Fruit fly (Drosophila melanogaster) whole organism, pupa: ENCODE results near the gene CG12640.

Source experiments
- CG10348 ChIP-seq: fragments of 200-800 bp; sonication (Bioruptor generic); IDR thresholded peaks from 2 replicates; pipeline ENCODE4 v1.3.6; 2022; ENCODE audit warnings: missing biosample characterization, missing genetic modification characterization
- CG12605 ChIP-seq: fragments of 200-800 bp; sonication (Bioruptor generic); IDR thresholded peaks from 2 replicates; pipeline ENCODE4 v1.3.6; 2022; ENCODE audit warnings: missing biosample characterization, missing genetic modification characterization
- CG13204 ChIP-seq: fragments of 200-800 bp; sonication (Bioruptor generic); optimal IDR thresholded peaks from 2 replicates; lab custom pipeline; 2018; ENCODE audit warnings: missing biosample characterization, mild to moderate bottlenecking, missing genetic modification characterization, moderate library complexity
- CG14655 ChIP-seq: fragments of 200-800 bp; sonication (Bioruptor generic); optimal IDR thresholded peaks from 3 replicates; lab custom pipeline; 2017; ENCODE audit warnings: mild to moderate bottlenecking, missing biosample characterization, missing genetic modification reagents, missing genetic modification characterization
- CG15710 ChIP-seq: fragments of 200-800 bp; sonication (Bioruptor generic); optimal IDR thresholded peaks from 2 replicates; lab custom pipeline; 2018; ENCODE audit warnings: missing biosample characterization, mild to moderate bottlenecking, missing genetic modification characterization, moderate library complexity
- CG17806 ChIP-seq: fragments of 200-800 bp; sonication (Bioruptor generic); optimal IDR thresholded peaks from 2 replicates; lab custom pipeline; 2018; ENCODE audit warnings: missing biosample characterization, mild to moderate bottlenecking, missing genetic modification characterization, moderate library complexity
- CG32121 ChIP-seq: fragments of 200-800 bp; sonication (Bioruptor generic); IDR thresholded peaks from 2 replicates; pipeline ENCODE4 v1.3.6; 2022; ENCODE audit warnings: missing biosample characterization, missing genetic modification characterization
- CG34367 ChIP-seq: fragments of 200-800 bp; sonication (Bioruptor generic); optimal IDR thresholded peaks from 2 replicates; lab custom pipeline; 2018; ENCODE audit warnings: missing biosample characterization, mild to moderate bottlenecking, missing genetic modification characterization
- CG4496 ChIP-seq: fragments of 200-800 bp; sonication (Bioruptor generic); IDR thresholded peaks from 3 replicates; pipeline ENCODE4 v1.3.6; 2022; ENCODE audit warnings: missing biosample characterization, missing genetic modification characterization
- CG8159 ChIP-seq: fragments of 200-800 bp; sonication (Bioruptor generic); optimal IDR thresholded peaks from 3 replicates; lab custom pipeline; 2018; ENCODE audit warnings: missing biosample characterization, mild to moderate bottlenecking, missing genetic modification characterization, moderate library complexity
- CG8301 ChIP-seq: fragments of 200-800 bp; sonication (Bioruptor generic); optimal IDR thresholded peaks from 2 replicates; lab custom pipeline; 2018; ENCODE audit warnings: missing biosample characterization, mild to moderate bottlenecking, missing genetic modification characterization
- CG9948 ChIP-seq: fragments of 200-800 bp; sonication (Bioruptor generic); optimal IDR thresholded peaks from 2 replicates; lab custom pipeline; 2018; ENCODE audit warnings: missing biosample characterization, mild to moderate bottlenecking, missing genetic modification characterization, moderate library complexity
- D1 ChIP-seq: fragments of 200-800 bp; sonication (Bioruptor generic); optimal IDR thresholded peaks from 2 replicates; lab custom pipeline; 2018; ENCODE audit warnings: missing biosample characterization, mild to moderate bottlenecking, missing genetic modification characterization, moderate library complexity
- EcR ChIP-seq: fragments of 200-800 bp; sonication (Bioruptor generic); optimal IDR thresholded peaks from 3 replicates; lab custom pipeline; 2019; ENCODE audit warnings: missing biosample characterization, missing genetic modification characterization, mild to moderate bottlenecking, moderate library complexity, missing genetic modification reagents
- Ets98B ChIP-seq: fragments of 200-800 bp; sonication (Bioruptor generic); IDR thresholded peaks from 2 replicates; pipeline ENCODE4 v1.3.6; 2022; ENCODE audit warnings: missing biosample characterization, missing genetic modification characterization
- Pif1A ChIP-seq: fragments of 200-800 bp; sonication (Bioruptor generic); optimal IDR thresholded peaks from 3 replicates; lab custom pipeline; 2016; ENCODE audit warnings: missing biosample characterization, missing genetic modification characterization
- Pif1B ChIP-seq: fragments of 200-800 bp; sonication (Bioruptor generic); optimal IDR thresholded peaks from 3 replicates; lab custom pipeline; 2016; ENCODE audit warnings: missing biosample characterization, missing genetic modification characterization
- Snoo ChIP-seq: fragments of 200-800 bp; sonication (Bioruptor generic); optimal IDR thresholded peaks from 3 replicates; lab custom pipeline; 2017; ENCODE audit warnings: missing biosample characterization, mild to moderate bottlenecking, missing genetic modification characterization, inconsistent platforms
- fd96Ca ChIP-seq: fragments of 200-800 bp; sonication (Bioruptor generic); IDR thresholded peaks from 3 replicates; pipeline ENCODE4 v1.3.6; 2022; ENCODE audit warnings: missing biosample characterization, missing genetic modification characterization
- gl ChIP-seq: fragments of 200-800 bp; sonication (Bioruptor generic); optimal IDR thresholded peaks from 2 replicates; lab custom pipeline; 2018; ENCODE audit warnings: missing biosample characterization, mild to moderate bottlenecking, missing genetic modification characterization
- rn ChIP-seq: fragments of 200-800 bp; sonication (Bioruptor generic); IDR thresholded peaks from 2 replicates; pipeline ENCODE4 v1.3.6; 2022; ENCODE audit warnings: missing biosample characterization, missing genetic modification characterization

The CG12640 gene

DNA sequence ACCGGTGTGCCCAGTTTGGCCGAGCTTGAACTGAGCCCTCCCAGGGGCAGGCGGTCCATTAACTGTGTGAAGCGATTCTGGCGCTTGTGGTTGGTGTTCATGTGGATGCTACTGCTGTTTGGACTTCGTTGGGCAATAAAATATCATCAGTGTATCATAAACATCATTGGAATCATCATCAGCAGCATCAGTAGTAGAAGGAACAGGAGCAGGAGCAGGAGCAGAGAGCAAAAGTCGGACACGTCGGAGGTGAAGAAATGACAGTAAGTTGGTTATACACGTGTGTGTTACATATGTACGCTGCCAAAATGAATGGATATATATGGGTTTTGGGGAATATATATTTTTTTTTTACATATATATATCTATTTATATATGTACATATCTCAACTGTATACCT is at the start of gene CG12640:
Gene CG12640 (minus strand): TSS at position 101 of the 400 bp plus-strand sequence.
- TF ChIP-seq CG12605 (GFP tag; lab: Robert Waterston, UW) (no peak), Pif1A (GFP tag; lab: Kevin White, UChicago) (no peak), EcR (GFP tag; lab: Kevin White, UChicago) (no peak), CG34367 (tag; lab: Kevin White, UChicago) (no peak), CG13204 (GFP tag; lab: Kevin White, UChicago) (no peak), CG4496 (no peak), CG9948 (tag; lab: Kevin White, UChicago) (no peak), rn (GFP tag; lab: Robert Waterston, UW) (no peak), CG10348 (GFP tag; lab: Robert Waterston, UW) (no peak), Snoo (tag; lab: Kevin White, UChicago) (no peak)

DNA sequence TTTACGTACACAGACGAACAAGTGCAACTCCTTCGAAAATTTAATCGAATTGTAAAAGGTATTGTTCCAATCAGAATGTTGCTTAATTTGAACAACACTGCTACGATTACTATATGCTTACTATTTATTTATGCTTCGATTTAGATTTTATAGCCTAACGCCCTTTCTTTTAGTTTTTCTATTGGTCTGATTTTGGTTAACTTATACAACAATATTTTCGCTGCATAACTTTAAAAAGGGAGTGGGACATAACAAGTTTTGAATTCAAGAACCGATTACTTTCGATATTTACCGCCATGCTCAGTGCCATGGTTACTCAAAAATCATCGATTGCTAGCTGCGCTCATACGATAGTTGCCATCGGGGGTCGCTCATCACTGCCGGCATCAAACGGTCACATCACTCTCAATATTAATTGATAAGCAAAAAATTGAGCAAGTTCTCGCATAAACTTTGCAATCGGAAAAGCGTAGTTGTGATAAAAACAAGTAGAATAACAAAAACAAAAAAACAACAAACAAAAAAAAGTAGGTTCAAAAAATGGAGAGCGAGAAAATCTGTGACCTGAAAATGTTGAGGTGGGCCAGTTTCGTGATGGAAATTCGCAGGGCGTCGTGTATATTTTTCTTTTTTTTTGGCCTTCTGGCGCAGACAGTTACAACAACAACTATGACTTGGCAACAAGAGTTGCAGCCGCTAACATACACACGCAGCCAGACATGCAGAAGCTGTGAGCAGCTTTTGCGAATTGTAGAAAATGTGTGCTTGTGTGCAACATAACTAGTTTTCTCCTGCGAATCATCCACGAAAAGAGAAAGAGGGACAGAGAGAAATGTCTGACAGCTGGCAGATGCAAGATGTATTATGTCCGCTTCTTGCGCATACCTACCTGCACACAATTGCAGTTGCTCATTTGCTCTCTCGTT is 46.1 kb upstream of the CG12640 start, which contains the start of the genes CG2887 and PPP4R2r:
Gene CG2887 (minus strand): TSS at position 51 of the 926 bp plus-strand sequence.
Gene PPP4R2r (plus strand): TSS at position 396 of the 926 bp plus-strand sequence.
- TF ChIP-seq rn (GFP tag; lab: Robert Waterston, UW) (no peak), CG8159 (tag; lab: Kevin White, UChicago) (peak; percentile 2), CG10348 (GFP tag; lab: Robert Waterston, UW) (no peak), fd96Ca (GFP tag; lab: Robert Waterston, UW) (no peak), Pif1B (GFP tag; lab: Kevin White, UChicago) (peak; percentile 8), CG13204 (GFP tag; lab: Kevin White, UChicago) (no peak), EcR (GFP tag; lab: Kevin White, UChicago) (peak; percentile 25), CG34367 (tag; lab: Kevin White, UChicago) (no peak), Snoo (tag; lab: Kevin White, UChicago) (no peak), Pif1A (GFP tag; lab: Kevin White, UChicago) (no peak), CG8301 (tag; lab: Kevin White, UChicago) (peak; percentile 12), gl (tag; lab: Kevin White, UChicago) (no peak), CG15710 (tag; lab: Kevin White, UChicago) (no peak), CG32121 (GFP tag; lab: Robert Waterston, UW) (no peak), CG9948 (tag; lab: Kevin White, UChicago) (no peak), Ets98B (GFP tag; lab: Robert Waterston, UW) (no peak; the same call in 1 of the 2 replicates), CG14655 (GFP tag; lab: Kevin White, UChicago) (no peak), CG17806 (tag; lab: Kevin White, UChicago) (no peak), CG12605 (GFP tag; lab: Robert Waterston, UW) (no peak), CG4496 (no peak), D1 (tag; lab: Kevin White, UChicago) (no peak)

DNA sequence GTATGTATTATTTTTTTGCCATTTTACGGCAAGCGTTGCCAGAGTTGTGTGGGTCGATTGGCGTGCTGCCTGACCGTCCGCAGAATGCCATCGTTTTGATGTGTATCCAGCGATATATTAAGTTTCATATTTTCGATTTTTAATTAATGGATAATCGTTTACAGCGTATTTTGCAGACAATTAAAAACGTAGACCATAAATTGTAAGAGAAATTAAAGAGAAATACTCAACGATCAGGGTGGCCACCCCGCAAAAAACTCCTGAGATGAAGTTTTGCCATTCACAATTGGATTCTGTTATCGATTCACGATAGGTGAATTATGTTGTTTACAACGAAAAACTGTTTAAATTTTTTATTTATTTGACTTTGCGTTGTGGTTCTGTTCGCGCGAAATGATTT is 42.0 kb upstream of the CG12640 start, which contains the start of gene nocte:
Gene nocte (minus strand): TSS at position 51 of the 400 bp plus-strand sequence.
- TF ChIP-seq CG34367 (tag; lab: Kevin White, UChicago) (no peak), CG8159 (tag; lab: Kevin White, UChicago) (no peak), CG4496 (0 out of 3 replicates have a peak, but pooled peaks have one; percentile 16)
- TF ChIP-seq, all 21 proteins: peak for 1

DNA sequence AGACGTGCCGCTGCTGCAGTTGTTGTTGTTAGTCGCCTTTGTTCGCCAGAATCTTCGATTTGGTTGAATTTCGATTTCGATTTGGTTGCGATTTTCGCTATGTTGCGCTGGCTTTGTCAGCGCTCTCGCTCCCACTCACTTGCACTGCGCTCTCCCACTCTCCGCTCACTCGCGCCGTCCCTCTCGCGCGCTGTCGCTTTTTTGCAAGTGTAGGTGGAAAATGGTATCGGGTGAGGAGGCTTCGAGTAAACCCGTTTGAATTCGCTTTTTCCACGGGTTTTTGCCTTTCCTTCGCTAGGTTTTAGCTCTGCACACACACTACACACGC is 41.6 kb upstream of the CG12640 start:
- TF ChIP-seq EcR (GFP tag; lab: Kevin White, UChicago) (peak; percentile 87), fd96Ca (GFP tag; lab: Robert Waterston, UW) (no peak)

DNA sequence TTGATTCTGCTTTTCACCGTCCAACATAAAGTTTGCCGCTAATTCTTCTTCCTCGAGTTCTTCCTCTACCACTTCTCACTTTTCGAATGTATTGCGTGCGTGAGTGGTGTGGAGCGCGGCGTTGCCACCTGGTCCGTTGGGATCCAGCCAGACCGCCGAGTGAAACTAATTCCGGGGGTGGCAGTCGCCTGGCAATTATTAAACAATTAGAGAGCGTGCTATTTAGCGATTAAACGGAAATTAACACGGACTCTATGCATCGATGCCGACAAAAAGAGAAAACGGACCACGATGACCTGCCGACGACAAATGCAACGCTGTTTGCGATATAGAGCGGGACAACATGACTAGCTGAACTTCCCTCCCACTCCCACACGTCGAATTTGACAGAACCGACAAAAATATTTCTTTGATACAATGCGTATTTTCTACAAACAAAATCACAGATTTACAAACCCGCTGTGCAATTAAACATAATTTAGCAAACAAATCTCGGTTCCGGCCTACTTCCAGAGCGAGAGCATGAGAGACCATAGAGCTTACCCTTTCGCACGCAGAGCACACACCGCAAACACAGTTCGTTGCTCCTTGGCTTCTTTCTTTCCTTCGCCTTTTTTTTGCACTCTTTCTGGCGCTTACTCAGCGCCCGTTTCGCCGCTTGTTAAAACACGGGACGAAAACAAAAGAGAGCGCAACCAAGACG is 41.0 kb upstream of the CG12640 start, which contains the start of gene CG2889:
Gene CG2889 (plus strand): TSS at position 429 of the 703 bp plus-strand sequence.
- TF ChIP-seq EcR (GFP tag; lab: Kevin White, UChicago): peak; percentile 96
- TF ChIP-seq Pif1B (GFP tag; lab: Kevin White, UChicago): no peak
- no peak for TF ChIP-seq CG9948 (tag; lab: Kevin White, UChicago)
- TF ChIP-seq fd96Ca (GFP tag; lab: Robert Waterston, UW): 0 out of 3 replicates have a peak, but pooled peaks have one; percentile 30

DNA sequence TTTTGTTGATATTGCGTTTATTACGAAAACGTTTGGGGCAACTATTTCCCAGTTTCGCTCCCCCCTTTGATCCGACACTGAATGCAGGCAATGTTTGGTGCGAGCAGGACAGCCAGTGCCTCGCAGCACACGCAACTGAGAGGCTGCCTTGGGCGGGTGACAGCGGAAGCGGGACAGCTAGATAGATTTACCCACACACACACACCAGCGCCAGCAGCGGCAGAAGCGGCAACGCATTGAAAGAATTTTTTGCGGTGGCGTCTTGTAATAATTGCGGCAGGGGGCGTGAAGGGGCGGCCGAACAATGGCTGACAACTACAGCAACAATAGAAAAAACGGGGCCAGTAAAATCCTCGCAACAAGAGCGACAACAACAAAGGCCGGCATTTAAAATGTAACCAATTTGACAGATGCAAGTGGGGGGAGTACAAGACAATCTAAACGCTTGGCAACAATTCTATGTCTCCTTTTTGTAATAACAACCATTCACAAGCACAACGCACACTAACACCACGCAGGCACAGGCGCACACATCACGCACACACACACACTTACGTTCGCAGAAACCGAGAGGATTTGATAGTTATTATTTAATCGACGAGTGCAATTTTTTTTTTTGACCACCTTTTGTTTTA is 40.1 kb upstream of the CG12640 start:
- TF ChIP-seq Pif1A (GFP tag; lab: Kevin White, UChicago) (no peak), CG32121 (GFP tag; lab: Robert Waterston, UW) (0 out of 2 replicates have a peak, but pooled peaks have one; percentile 22), CG9948 (tag; lab: Kevin White, UChicago) (no peak), fd96Ca (GFP tag; lab: Robert Waterston, UW) (peak; percentile 67; the same call in 2 of the 3 replicates), Pif1B (GFP tag; lab: Kevin White, UChicago) (no peak), CG15710 (tag; lab: Kevin White, UChicago) (peak; percentile 10), Ets98B (GFP tag; lab: Robert Waterston, UW) (0 out of 2 replicates have a peak, but pooled peaks have one; percentile 28), EcR (GFP tag; lab: Kevin White, UChicago) (peak; percentile 64), CG17806 (tag; lab: Kevin White, UChicago) (no peak), CG10348 (GFP tag; lab: Robert Waterston, UW) (no peak), CG14655 (GFP tag; lab: Kevin White, UChicago) (no peak), CG13204 (GFP tag; lab: Kevin White, UChicago) (peak; percentile 84), Snoo (tag; lab: Kevin White, UChicago) (no peak), CG4496 (no peak), CG12605 (GFP tag; lab: Robert Waterston, UW) (no peak), D1 (tag; lab: Kevin White, UChicago) (no peak)
